Fruit fly (Drosophila melanogaster): ENCODE results near the gene noi.

DNA sequence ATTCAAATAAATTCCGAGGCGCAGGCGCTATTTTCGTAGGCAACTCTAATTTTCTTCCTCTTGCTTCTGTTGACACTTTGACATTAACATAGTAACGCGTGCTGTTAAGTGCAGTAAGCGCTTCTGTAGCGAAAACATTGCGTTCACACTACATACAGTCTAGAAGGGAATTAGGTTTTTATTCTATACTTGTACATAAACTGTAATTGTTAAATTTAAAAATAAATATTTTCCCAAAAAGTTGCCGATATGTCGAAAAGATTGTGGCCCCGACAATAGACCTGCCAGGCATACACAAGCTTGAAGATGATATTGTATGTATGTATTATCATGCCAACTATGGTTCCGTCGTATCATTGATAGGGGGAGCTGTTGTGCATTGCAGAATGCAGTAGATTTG, 15.2 kb upstream of the noi start, which contains the start of gene asl:
- TF ChIP-seq Crg-1 (GFP tag; optimal IDR thresholded peaks at IDR 0.05) = no peak
- no peak for TF ChIP-seq cnc (optimal IDR thresholded peaks at IDR 0.05)
